Worm (Caenorhabditis elegans): ENCODE measurements around the gene insc-1.

ce11 chrII:7314083-7314482, 44.6 kb upstream of the insc-1 start, which contains the start of gene F45E12.6:
- TF ChIP-seq hlh-11 (tag; optimal IDR thresholded peaks at IDR 0.05) (no peak), lsy-2 (tag; optimal IDR thresholded peaks at IDR 0.05) (no peak), jun-1 (tag; optimal IDR thresholded peaks at IDR 0.05) (no peak), aly-2 (tag; optimal IDR thresholded peaks at IDR 0.05) (no peak), hlh-30 (tag; optimal IDR thresholded peaks at IDR 0.05; ENCODE audit: insufficient read depth) (no peak), nhr-102 (tag; optimal IDR thresholded peaks at IDR 0.05) (no peak), nhr-6 (tag; optimal IDR thresholded peaks at IDR 0.05) (no peak)
